Fruit fly (Drosophila melanogaster): ENCODE results near the gene Bcat.

dm6 chrX:13450754-13451153 lies 54.1 kb downstream of the Bcat start:
- TF ChIP-seq Rel (GFP tag; optimal IDR thresholded peaks at IDR 0.05) (no peak), Rel (tag; optimal IDR thresholded peaks at IDR 0.05) (no peak), tai (GFP tag; optimal IDR thresholded peaks at IDR 0.05) (no peak), Abd-B (GFP tag; optimal IDR thresholded peaks at IDR 0.05) (no peak), OdsH (GFP tag; optimal IDR thresholded peaks at IDR 0.05) (no peak), fru (GFP tag; optimal IDR thresholded peaks at IDR 0.05) (no peak), jim (GFP tag; optimal IDR thresholded peaks at IDR 0.05) (no peak), psq (GFP tag; optimal IDR thresholded peaks at IDR 0.05) (no peak), foxo (GFP tag; optimal IDR thresholded peaks at IDR 0.05) (no peak), dl (GFP tag; optimal IDR thresholded peaks at IDR 0.05; ENCODE audit: insufficient read depth in 1 of 2, partially characterized antibody in 2 of 2) (no peak), usp (GFP tag; optimal IDR thresholded peaks at IDR 0.05) (no peak)
